Worm (Caenorhabditis elegans): ENCODE measurements around the gene C39B5.10.

DNA sequence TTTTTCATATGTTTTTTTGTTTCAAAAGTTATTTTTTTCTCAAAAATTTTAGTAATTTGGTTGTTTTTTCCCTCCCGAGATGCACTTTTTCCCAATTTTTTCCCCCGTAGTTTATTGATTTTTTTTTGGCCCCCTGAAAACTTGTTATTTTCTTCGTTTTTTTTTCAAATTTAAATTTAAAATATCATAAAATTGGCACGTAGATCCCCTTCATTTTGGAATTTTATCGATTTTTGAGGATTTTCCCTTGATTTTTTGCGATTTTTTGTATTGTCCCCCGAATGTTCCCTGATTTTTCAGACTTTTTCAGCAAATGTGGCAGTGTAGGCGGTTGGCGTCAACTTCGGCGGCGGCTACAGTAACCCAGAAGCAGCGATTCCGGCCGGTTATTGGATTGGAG lies 41.7 kb downstream of the C39B5.10 start, which contains the start of gene C39B5.6:
- TF ChIP-seq elt-2 (tag; optimal IDR thresholded peaks at IDR 0.05) (no peak), ztf-11 (tag; optimal IDR thresholded peaks at IDR 0.05) (no peak), mab-9 (GFP tag; IDR thresholded peaks at IDR 0.05) (no peak), ces-1 (GFP tag; optimal IDR thresholded peaks at IDR 0.05) (no peak), alr-1 (tag; optimal IDR thresholded peaks at IDR 0.05; ENCODE audit: borderline replicate concordance) (no peak), tbx-2 (tag; optimal IDR thresholded peaks at IDR 0.05) (no peak), pqm-1 (tag; optimal IDR thresholded peaks at IDR 0.05) (no peak), swsn-7 (tag; optimal IDR thresholded peaks at IDR 0.05) (no peak), sup-37 (GFP tag; optimal IDR thresholded peaks at IDR 0.05) (no peak), blmp-1 (tag; optimal IDR thresholded peaks at IDR 0.05) (no peak)
